Fruit fly (Drosophila melanogaster): ENCODE data around the gene Eig71Eh.

- TF ChIP-seq psq (optimal IDR thresholded peaks at IDR 0.05) (no peak), Myc (optimal IDR thresholded peaks at IDR 0.05) (no peak), Sin3A (optimal IDR thresholded peaks at IDR 0.05) (no peak), insv (optimal IDR thresholded peaks at IDR 0.05) (no peak), ttk (optimal IDR thresholded peaks at IDR 0.05) (no peak)
Observed at dm6 chr3L:15610109-15610508, 49.1 kb downstream of the Eig71Eh start, which contains the start of gene CG7650.

Data from Kc167 (cell line).